Worm (Caenorhabditis elegans): ENCODE data around the gene odr-8.
A peak's percentile ranks its signal among the peaks of the same experiment; 100 is the strongest.

Gene odr-8

DNA sequence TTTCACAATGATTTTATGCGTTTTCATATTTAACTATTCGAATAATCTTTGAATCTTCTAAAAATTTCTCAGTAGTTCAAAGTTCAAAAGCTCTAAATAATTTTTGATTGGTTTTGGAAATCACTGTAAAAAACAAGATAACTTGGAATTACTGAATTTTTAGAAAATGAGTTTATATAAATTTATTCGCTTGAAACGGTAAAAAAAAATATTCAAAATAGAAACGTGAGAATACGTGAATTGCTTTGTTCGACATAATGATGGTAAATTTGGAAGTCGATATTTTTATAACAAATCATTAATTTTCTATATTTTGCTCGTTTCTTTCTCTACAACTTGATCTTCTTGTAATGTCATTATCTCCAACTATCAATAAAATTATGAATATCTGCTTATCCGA lies 40.9 kb upstream of the odr-8 start, which contains the start of gene C01B10.44:
Gene C01B10.44, plus strand, starts transcription at position 301 of the 400 bp plus-strand sequence.
- no peak for TF ChIP-seq sox-4 (tag; optimal IDR thresholded peaks at IDR 0.05)
- no peak for TF ChIP-seq fos-1 (tag; optimal IDR thresholded peaks at IDR 0.05)
- no peak for TF ChIP-seq tbx-2 (tag; optimal IDR thresholded peaks at IDR 0.05)
- no peak for TF ChIP-seq mep-1 (tag; optimal IDR thresholded peaks at IDR 0.05)
- TF ChIP-seq fkh-4 (tag; optimal IDR thresholded peaks at IDR 0.05; ENCODE audit: borderline replicate concordance), result no peak
- TF ChIP-seq C34B4.2 (tag; optimal IDR thresholded peaks at IDR 0.05), result no peak
- no peak for TF ChIP-seq sptf-1 (tag; optimal IDR thresholded peaks at IDR 0.05)
- no peak for TF ChIP-seq hpl-2 (GFP tag; optimal IDR thresholded peaks at IDR 0.05)
- TF ChIP-seq elt-3 (tag; optimal IDR thresholded peaks at IDR 0.05), result no peak

DNA sequence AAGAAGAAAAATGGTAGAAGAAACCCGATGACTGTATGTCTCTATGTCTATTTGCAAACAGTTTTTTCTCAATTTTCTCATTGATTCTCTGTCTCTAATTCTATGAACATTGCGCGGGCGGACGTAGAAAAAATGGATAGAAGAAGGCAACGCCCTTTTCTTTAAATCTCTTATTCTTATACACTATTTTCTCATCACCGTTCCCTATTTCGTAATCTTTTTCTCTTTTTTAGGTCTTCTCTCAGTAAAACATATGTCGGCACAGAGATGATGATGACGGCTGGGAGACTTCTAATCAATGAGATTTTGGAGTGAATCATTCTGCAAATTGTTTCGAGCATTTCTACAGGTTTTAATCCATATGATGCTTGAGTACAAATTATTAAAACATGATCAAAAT lies 39.6 kb upstream of the odr-8 start:
- TF ChIP-seq nhr-76 (tag; optimal IDR thresholded peaks at IDR 0.05) (no peak), ama-1 (optimal IDR thresholded peaks at IDR 0.05) (no peak), irx-1 (tag; optimal IDR thresholded peaks at IDR 0.05) (no peak), unc-30 (tag; optimal IDR thresholded peaks at IDR 0.05) (no peak), ztf-11 (tag; optimal IDR thresholded peaks at IDR 0.05) (no peak), snu-23 (GFP tag; optimal IDR thresholded peaks at IDR 0.05) (peak; percentile 43), C34B4.2 (tag; optimal IDR thresholded peaks at IDR 0.05) (no peak), swsn-7 (tag; optimal IDR thresholded peaks at IDR 0.05) (no peak), elt-3 (tag; optimal IDR thresholded peaks at IDR 0.05) (peak in 2 of 6 experiments; percentile 43 to 68), zag-1 (tag; optimal IDR thresholded peaks at IDR 0.05) (no peak), elt-2 (tag; optimal IDR thresholded peaks at IDR 0.05) (no peak), aha-1 (tag; optimal IDR thresholded peaks at IDR 0.05) (no peak), rnt-1 (tag; optimal IDR thresholded peaks at IDR 0.05) (no peak), dsc-1 (tag; optimal IDR thresholded peaks at IDR 0.05) (no peak), unc-62 (GFP tag; optimal IDR thresholded peaks at IDR 0.05) (no peak), nhr-12 (tag; optimal IDR thresholded peaks at IDR 0.05) (no peak), F16B12.6 (tag; optimal IDR thresholded peaks at IDR 0.05) (no peak), hpl-2 (GFP tag; optimal IDR thresholded peaks at IDR 0.05) (no peak), isw-1 (GFP tag; IDR thresholded peaks at IDR 0.05) (no peak), nhr-90 (tag; optimal IDR thresholded peaks at IDR 0.05; ENCODE audit: poor library complexity) (peak; percentile 35), lin-15B (tag; optimal IDR thresholded peaks at IDR 0.05) (no peak), nhr-28 (tag; optimal IDR thresholded peaks at IDR 0.05) (no peak), tlp-1 (tag; optimal IDR thresholded peaks at IDR 0.05) (no peak), hlh-4 (tag; optimal IDR thresholded peaks at IDR 0.05) (no peak), grh-1 (GFP tag; IDR thresholded peaks at IDR 0.05) (no peak), fkh-8 (tag; optimal IDR thresholded peaks at IDR 0.05) (no peak), lsy-2 (tag; optimal IDR thresholded peaks at IDR 0.05) (peak in 1 of 2 experiments; percentile 43), jun-1 (tag; optimal IDR thresholded peaks at IDR 0.05) (no peak), snpc-4 (tag; optimal IDR thresholded peaks at IDR 0.05) (no peak), efl-3 (GFP tag; optimal IDR thresholded peaks at IDR 0.05) (no peak), skn-1 (tag; optimal IDR thresholded peaks at IDR 0.05) (peak; percentile 77), fos-1 (tag; optimal IDR thresholded peaks at IDR 0.05) (no peak), mep-1 (tag; optimal IDR thresholded peaks at IDR 0.05) (peak; percentile 42), ceh-8 (GFP tag; optimal IDR thresholded peaks at IDR 0.05) (no peak), ceh-63 (GFP tag; optimal IDR thresholded peaks at IDR 0.05) (no peak), alr-1 (tag; optimal IDR thresholded peaks at IDR 0.05; ENCODE audit: borderline replicate concordance) (no peak), nhr-19 (GFP tag; conservative IDR thresholded peaks at IDR 0.05) (no peak), nhr-20 (tag; optimal IDR thresholded peaks at IDR 0.05) (peak; percentile 33), ceh-88 (GFP tag; IDR thresholded peaks at IDR 0.05) (no peak), nhr-237 (tag; optimal IDR thresholded peaks at IDR 0.05) (peak; percentile 17), vab-15 (tag; optimal IDR thresholded peaks at IDR 0.05) (no peak), sox-4 (tag; optimal IDR thresholded peaks at IDR 0.05) (no peak), ztf-4 (tag; optimal IDR thresholded peaks at IDR 0.05) (no peak), xbp-1 (tag; optimal IDR thresholded peaks at IDR 0.05) (no peak), blmp-1 (tag; optimal IDR thresholded peaks at IDR 0.05) (peak; percentile 46), mef-2 (tag; optimal IDR thresholded peaks at IDR 0.05) (no peak), egl-13 (tag; optimal IDR thresholded peaks at IDR 0.05) (no peak), C16A3.4 (tag; optimal IDR thresholded peaks at IDR 0.05) (no peak), fkh-4 (tag; optimal IDR thresholded peaks at IDR 0.05; ENCODE audit: borderline replicate concordance) (no peak), ceh-82 (tag; optimal IDR thresholded peaks at IDR 0.05) (no peak)
